In the genomic region with DNA sequence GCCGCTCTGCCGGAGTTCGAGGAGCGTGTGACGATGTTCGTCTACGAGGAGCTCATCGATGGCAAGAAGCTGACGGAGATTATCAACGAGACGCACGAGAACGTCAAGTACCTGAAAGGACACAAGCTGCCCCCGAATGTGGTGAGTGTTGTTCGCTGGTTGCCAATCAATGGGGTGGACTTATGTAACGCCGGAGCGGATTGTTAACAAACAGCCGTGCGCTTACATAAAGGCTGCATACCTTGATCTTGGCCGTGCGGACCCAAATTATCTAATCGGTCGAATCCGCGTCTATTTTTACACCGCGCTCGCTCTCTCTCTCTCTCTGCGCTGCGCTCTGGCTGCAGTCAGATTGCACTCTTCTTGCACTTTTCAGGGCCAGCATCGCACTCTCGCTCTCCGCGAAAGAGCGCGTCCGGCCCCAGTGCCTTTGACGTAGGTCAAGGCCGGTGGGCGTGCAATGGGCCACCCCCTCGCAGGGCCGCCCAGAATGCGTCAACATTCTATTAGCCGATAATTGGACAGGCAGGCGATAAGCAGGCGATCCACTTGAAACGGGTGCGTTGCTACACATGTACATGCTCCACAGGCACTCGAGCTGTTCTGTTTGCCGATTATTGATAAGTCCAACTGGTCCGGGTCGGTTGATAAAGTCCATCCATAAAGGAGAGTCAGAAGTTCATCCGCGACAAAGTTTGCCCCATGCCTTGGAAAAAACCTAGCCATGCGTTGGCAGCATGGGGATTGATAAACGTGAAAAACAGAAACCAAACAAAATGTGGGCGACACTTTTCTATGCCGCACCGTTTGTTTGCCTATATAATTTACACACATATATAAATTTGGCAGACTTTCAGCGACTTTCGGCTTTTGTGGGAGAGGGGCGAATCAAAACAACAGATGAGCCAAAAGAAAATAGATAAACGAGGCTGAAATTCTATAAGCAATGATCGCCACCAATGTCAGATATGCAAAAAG, we compare ENCODE assay signal across 1 fruit fly cellular context.
TF ChIP-seq lines count a peak whose summit lies in the region.

No protein-coding gene starts in this region.

TF ChIP-seq in whole organism, embryonic, 481 proteins besides CTCF, POLR2A, EP300 and RAD21 (continued from another document and continues in another):
- TF ChIP-seq CG13123 (GFP tag; optimal IDR thresholded peaks at IDR 0.05; lab: Kevin White, UChicago), result no peak
- TF ChIP-seq knrl (GFP tag; IDR thresholded peaks at IDR 0.05; lab: Robert Waterston, UW; ENCODE audit: partially characterized antibody), result no peak
- no peak for TF ChIP-seq lbe (GFP tag; optimal IDR thresholded peaks at IDR 0.05; lab: Kevin White, UChicago)
- TF ChIP-seq CG14014 (GFP tag; IDR thresholded peaks at IDR 0.05; lab: Robert Waterston, UW), result 0 out of 2 replicates have a peak, but pooled peaks have one; percentile 5
- TF ChIP-seq HmgD (GFP tag; optimal IDR thresholded peaks at IDR 0.05; lab: Kevin White, UChicago), result no peak
- no peak for TF ChIP-seq Hr3 (GFP tag; optimal IDR thresholded peaks at IDR 0.05; lab: Kevin White, UChicago)
- peak; percentile 97 for TF ChIP-seq grn (GFP tag; optimal IDR thresholded peaks at IDR 0.05; lab: Kevin White, UChicago)
- TF ChIP-seq crol (GFP tag; IDR thresholded peaks at IDR 0.05; lab: Robert Waterston, UW), result peak; percentile 56; the same call in 1 of the 2 replicates
- TF ChIP-seq schlank (tag; optimal IDR thresholded peaks at IDR 0.05; lab: Kevin White, UChicago), result no peak
- TF ChIP-seq zfh2 (GFP tag; optimal IDR thresholded peaks at IDR 0.05; lab: Kevin White, UChicago), result no peak
- no peak for TF ChIP-seq ssp (GFP tag; IDR thresholded peaks at IDR 0.05; lab: Robert Waterston, UW)
- no peak for TF ChIP-seq Optix (GFP tag; IDR thresholded peaks at IDR 0.05; lab: Robert Waterston, UW)
- no peak for TF ChIP-seq Bgb (GFP tag; IDR thresholded peaks at IDR 0.05; lab: Robert Waterston, UW; ENCODE audit: partially characterized antibody)
- no peak for TF ChIP-seq CG3726 (GFP tag; IDR thresholded peaks at IDR 0.05; lab: Robert Waterston, UW)
- no peak for TF ChIP-seq CG12391 (tag; optimal IDR thresholded peaks at IDR 0.05; lab: Kevin White, UChicago)
- TF ChIP-seq Max (GFP tag; optimal IDR thresholded peaks at IDR 0.05; lab: Kevin White, UChicago), result no peak
- TF ChIP-seq CG9727 (GFP tag; optimal IDR thresholded peaks at IDR 0.05; lab: Kevin White, UChicago), result no peak
- TF ChIP-seq CG17568 (GFP tag; optimal IDR thresholded peaks at IDR 0.05; lab: Kevin White, UChicago), result no peak
- TF ChIP-seq Rx (GFP tag; IDR thresholded peaks at IDR 0.05; lab: Robert Waterston, UW), result no peak
- no peak for TF ChIP-seq CrebB (tag; optimal IDR thresholded peaks at IDR 0.05; lab: Kevin White, UChicago)
- TF ChIP-seq Dp (GFP tag; optimal IDR thresholded peaks at IDR 0.05; lab: Kevin White, UChicago), result no peak
- TF ChIP-seq zfh1 (GFP tag; IDR thresholded peaks at IDR 0.05; lab: Robert Waterston, UW), result 0 out of 3 replicates have a peak, but pooled peaks have one; percentile 34
- TF ChIP-seq klu (GFP tag; IDR thresholded peaks at IDR 0.05; lab: Robert Waterston, UW), result 0 out of 2 replicates have a peak, but pooled peaks have one; percentile 19
- TF ChIP-seq pita (GFP tag; optimal IDR thresholded peaks at IDR 0.05; lab: Kevin White, UChicago), result no peak
- peak; percentile 13 for TF ChIP-seq shn (GFP tag; optimal IDR thresholded peaks at IDR 0.05; lab: Kevin White, UChicago)
- peak in 1 of 2 experiments; percentile 98 for TF ChIP-seq Pdp1 (GFP tag; optimal IDR thresholded peaks at IDR 0.05; lab: Kevin White, UChicago)
- no peak for TF ChIP-seq scrt (GFP tag; optimal IDR thresholded peaks at IDR 0.05; lab: Kevin White, UChicago)
- TF ChIP-seq Ada2b (GFP tag; IDR thresholded peaks at IDR 0.05; lab: Robert Waterston, UW), result no peak
- no peak for TF ChIP-seq Dip3 (GFP tag; optimal IDR thresholded peaks at IDR 0.05; lab: Kevin White, UChicago)
- peak; percentile 47 for TF ChIP-seq CG1832 (GFP tag; optimal IDR thresholded peaks at IDR 0.05; lab: Kevin White, UChicago)
- TF ChIP-seq Lhr (GFP tag; optimal IDR thresholded peaks at IDR 0.05; lab: Kevin White, UChicago), result no peak
- no peak for TF ChIP-seq chif (GFP tag; optimal IDR thresholded peaks at IDR 0.05; lab: Kevin White, UChicago)
- TF ChIP-seq gt (GFP tag; IDR thresholded peaks at IDR 0.05; lab: Robert Waterston, UW), result no peak
- no peak for TF ChIP-seq CG8924 (tag; optimal IDR thresholded peaks at IDR 0.05; lab: Kevin White, UChicago)
- no peak for TF ChIP-seq CG17385 (GFP tag; optimal IDR thresholded peaks at IDR 0.05; lab: Kevin White, UChicago)
- no peak for TF ChIP-seq gcm (GFP tag; optimal IDR thresholded peaks at IDR 0.05; lab: Kevin White, UChicago)
- no peak for TF ChIP-seq CG7839 (tag; optimal IDR thresholded peaks at IDR 0.05; lab: Kevin White, UChicago)
- no peak for TF ChIP-seq CG12104 (GFP tag; optimal IDR thresholded peaks at IDR 0.05; lab: Kevin White, UChicago)
- TF ChIP-seq CG4360 (GFP tag; IDR thresholded peaks at IDR 0.05; lab: Robert Waterston, UW), result no peak
- TF ChIP-seq CG10462 (GFP tag; optimal IDR thresholded peaks at IDR 0.05; lab: Kevin White, UChicago), result no peak
- TF ChIP-seq ems (GFP tag; optimal IDR thresholded peaks at IDR 0.05; lab: Kevin White, UChicago), result no peak
- no peak for TF ChIP-seq CG16863 (GFP tag; optimal IDR thresholded peaks at IDR 0.05; lab: Kevin White, UChicago)
- peak; percentile 43; the same call in 1 of the 2 replicates for TF ChIP-seq bowl (GFP tag; IDR thresholded peaks at IDR 0.05; lab: Robert Waterston, UW)
- TF ChIP-seq caup (GFP tag; optimal IDR thresholded peaks at IDR 0.05; lab: Kevin White, UChicago; ENCODE audit: severe bottlenecking), result peak; percentile 39
- TF ChIP-seq ase (GFP tag; IDR thresholded peaks at IDR 0.05; lab: Robert Waterston, UW), result no peak
- TF ChIP-seq bcd (GFP tag; optimal IDR thresholded peaks at IDR 0.05; lab: Kevin White, UChicago), result no peak
- no peak for TF ChIP-seq CG14667 (GFP tag; IDR thresholded peaks at IDR 0.05; lab: Robert Waterston, UW)
- TF ChIP-seq CG11093 (GFP tag; IDR thresholded peaks at IDR 0.05; lab: Robert Waterston, UW), result no peak
- TF ChIP-seq slou (GFP tag; optimal IDR thresholded peaks at IDR 0.05; lab: Kevin White, UChicago), result no peak
- TF ChIP-seq CG9215 (GFP tag; IDR thresholded peaks at IDR 0.05; lab: Robert Waterston, UW), result no peak
- no peak for TF ChIP-seq CG9797 (GFP tag; optimal IDR thresholded peaks at IDR 0.05; lab: Kevin White, UChicago)
- TF ChIP-seq E2f2 (GFP tag; IDR thresholded peaks at IDR 0.05; lab: Robert Waterston, UW), result peak; percentile 38; the same call in 1 of the 2 replicates
- TF ChIP-seq slp2 (GFP tag; optimal IDR thresholded peaks at IDR 0.05; lab: Kevin White, UChicago), result no peak
- TF ChIP-seq Hmx (GFP tag; optimal IDR thresholded peaks at IDR 0.05; lab: Kevin White, UChicago), result no peak
- TF ChIP-seq NfI (GFP tag; optimal IDR thresholded peaks at IDR 0.05; lab: Kevin White, UChicago), result no peak
- TF ChIP-seq amos (GFP tag; IDR thresholded peaks at IDR 0.05; lab: Robert Waterston, UW; ENCODE audit: partially characterized antibody), result no peak
- peak; percentile 96 for TF ChIP-seq ftz-f1 (GFP tag; optimal IDR thresholded peaks at IDR 0.05; lab: Kevin White, UChicago)
- no peak for TF ChIP-seq CG7786 (GFP tag; optimal IDR thresholded peaks at IDR 0.05; lab: Kevin White, UChicago)
- no peak for TF ChIP-seq lilli (GFP tag; optimal IDR thresholded peaks at IDR 0.05; lab: Kevin White, UChicago)
- TF ChIP-seq oc (tag; optimal IDR thresholded peaks at IDR 0.05; lab: Kevin White, UChicago), result no peak
- TF ChIP-seq org-1 (GFP tag; optimal IDR thresholded peaks at IDR 0.05; lab: Kevin White, UChicago), result no peak
- TF ChIP-seq ind (GFP tag; optimal IDR thresholded peaks at IDR 0.05; lab: Kevin White, UChicago), result no peak
- TF ChIP-seq dan (GFP tag; IDR thresholded peaks at IDR 0.05; lab: Robert Waterston, UW), result no peak
- TF ChIP-seq CG8944 (GFP tag; optimal IDR thresholded peaks at IDR 0.05; lab: Kevin White, UChicago), result no peak
- TF ChIP-seq pho (GFP tag; optimal IDR thresholded peaks at IDR 0.05; lab: Kevin White, UChicago), result no peak
- TF ChIP-seq CG1603 (tag; optimal IDR thresholded peaks at IDR 0.05; lab: Kevin White, UChicago), result no peak
- no peak for TF ChIP-seq fru (optimal IDR thresholded peaks at IDR 0.05; lab: Kevin White, UChicago)
- no peak for TF ChIP-seq CG15073 (GFP tag; optimal IDR thresholded peaks at IDR 0.05; lab: Kevin White, UChicago)
- no peak for TF ChIP-seq cg (GFP tag; optimal IDR thresholded peaks at IDR 0.05; lab: Kevin White, UChicago)
- TF ChIP-seq ranshi (GFP tag; IDR thresholded peaks at IDR 0.05; lab: Robert Waterston, UW), result peak; percentile 25; the same call in 1 of the 2 replicates
- peak; percentile 50; the same call in 2 of the 4 replicates for TF ChIP-seq Dll (GFP tag; IDR thresholded peaks at IDR 0.05; lab: Robert Waterston, UW; ENCODE audit: partially characterized antibody)
- no peak for TF ChIP-seq ac (GFP tag; optimal IDR thresholded peaks at IDR 0.05; lab: Kevin White, UChicago)
- TF ChIP-seq CG6689 (GFP tag; IDR thresholded peaks at IDR 0.05; lab: Robert Waterston, UW), result no peak
- TF ChIP-seq her (GFP tag; optimal IDR thresholded peaks at IDR 0.05; lab: Kevin White, UChicago), result no peak
- peak; percentile 81; the same call in 1 of the 4 replicates for TF ChIP-seq chinmo (GFP tag; IDR thresholded peaks at IDR 0.05; lab: Robert Waterston, UW; ENCODE audit: partially characterized antibody)
- no peak for TF ChIP-seq CG8765 (GFP tag; IDR thresholded peaks at IDR 0.05; lab: Robert Waterston, UW)
- no peak for TF ChIP-seq ttk (GFP tag; IDR thresholded peaks at IDR 0.05; lab: Robert Waterston, UW)
- no peak for TF ChIP-seq CG6272 (GFP tag; IDR thresholded peaks at IDR 0.05; lab: Robert Waterston, UW)
- no peak for TF ChIP-seq CG11695 (GFP tag; IDR thresholded peaks at IDR 0.05; lab: Robert Waterston, UW)
- no peak for TF ChIP-seq CG3163 (GFP tag; optimal IDR thresholded peaks at IDR 0.05; lab: Kevin White, UChicago)
- TF ChIP-seq Oaz (GFP tag; IDR thresholded peaks at IDR 0.05; lab: Robert Waterston, UW), result no peak
- no peak for TF ChIP-seq cas (GFP tag; IDR thresholded peaks at IDR 0.05; lab: Robert Waterston, UW)
- no peak for TF ChIP-seq CG1024 (GFP tag; IDR thresholded peaks at IDR 0.05; lab: Robert Waterston, UW)
- no peak for TF ChIP-seq CG30020 (tag; optimal IDR thresholded peaks at IDR 0.05; lab: Kevin White, UChicago)
- TF ChIP-seq CG12769 (tag; optimal IDR thresholded peaks at IDR 0.05; lab: Kevin White, UChicago), result peak; percentile 57
- TF ChIP-seq fd64A (GFP tag; optimal IDR thresholded peaks at IDR 0.05; lab: Kevin White, UChicago), result peak; percentile 21
- no peak for TF ChIP-seq BEAF-32 (GFP tag; optimal IDR thresholded peaks at IDR 0.05; lab: Kevin White, UChicago)
- TF ChIP-seq CG8478 (optimal IDR thresholded peaks at IDR 0.05; lab: Kevin White, UChicago), result no peak
- no peak for TF ChIP-seq Drgx (GFP tag; IDR thresholded peaks at IDR 0.05; lab: Robert Waterston, UW)
- no peak for TF ChIP-seq CG12299 (tag; optimal IDR thresholded peaks at IDR 0.05; lab: Kevin White, UChicago)
- no peak for TF ChIP-seq bab2 (GFP tag; optimal IDR thresholded peaks at IDR 0.05; lab: Kevin White, UChicago)
- TF ChIP-seq Mad (GFP tag; optimal IDR thresholded peaks at IDR 0.05; lab: Kevin White, UChicago), result no peak
- TF ChIP-seq CG8388 (GFP tag; optimal IDR thresholded peaks at IDR 0.05; lab: Kevin White, UChicago), result no peak
- TF ChIP-seq prd (optimal IDR thresholded peaks at IDR 0.05; lab: Kevin White, UChicago), result no peak
- TF ChIP-seq prd (GFP tag; IDR thresholded peaks at IDR 0.05; lab: Robert Waterston, UW), result no peak
- TF ChIP-seq D19B (GFP tag; optimal IDR thresholded peaks at IDR 0.05; lab: Kevin White, UChicago), result no peak
- peak; percentile 67 for TF ChIP-seq yki (optimal IDR thresholded peaks at IDR 0.05; lab: Kevin White, UChicago)
- TF ChIP-seq CG13624 (GFP tag; optimal IDR thresholded peaks at IDR 0.05; lab: Kevin White, UChicago), result peak; percentile 39
- TF ChIP-seq zen2 (GFP tag; IDR thresholded peaks at IDR 0.05; lab: Robert Waterston, UW; ENCODE audit: partially characterized antibody), result peak; percentile 53; the same call in 2 of the 3 replicates
- no peak for TF ChIP-seq dmrt99B (tag; optimal IDR thresholded peaks at IDR 0.05; lab: Kevin White, UChicago)
- TF ChIP-seq esg (GFP tag; conservative IDR thresholded peaks at IDR 0.05; lab: Robert Waterston, UW), result no peak
- no peak for TF ChIP-seq CG11247 (GFP tag; IDR thresholded peaks at IDR 0.05; lab: Robert Waterston, UW)
- no peak for TF ChIP-seq CG17328 (GFP tag; IDR thresholded peaks at IDR 0.05; lab: Robert Waterston, UW)
- peak; percentile 34 for TF ChIP-seq Dad (GFP tag; optimal IDR thresholded peaks at IDR 0.05; lab: Kevin White, UChicago)
- no peak for TF ChIP-seq CG2202 (tag; optimal IDR thresholded peaks at IDR 0.05; lab: Kevin White, UChicago)
- TF ChIP-seq crp (GFP tag; optimal IDR thresholded peaks at IDR 0.05; lab: Kevin White, UChicago), result no peak
- no peak for TF ChIP-seq jing (GFP tag; optimal IDR thresholded peaks at IDR 0.05; lab: Kevin White, UChicago)
- no peak for TF ChIP-seq CG3847 (GFP tag; IDR thresholded peaks at IDR 0.05; lab: Robert Waterston, UW)
- TF ChIP-seq stwl (tag; optimal IDR thresholded peaks at IDR 0.05; lab: Kevin White, UChicago), result no peak
- no peak for TF ChIP-seq CG2199 (GFP tag; IDR thresholded peaks at IDR 0.05; lab: Robert Waterston, UW)
- TF ChIP-seq Atf-2 (GFP tag; optimal IDR thresholded peaks at IDR 0.05; lab: Kevin White, UChicago), result no peak
- TF ChIP-seq CG1233 (GFP tag; optimal IDR thresholded peaks at IDR 0.05; lab: Kevin White, UChicago), result no peak
- no peak for TF ChIP-seq CG18619 (GFP tag; optimal IDR thresholded peaks at IDR 0.05; lab: Kevin White, UChicago)
- TF ChIP-seq CG8290 (GFP tag; optimal IDR thresholded peaks at IDR 0.05; lab: Kevin White, UChicago), result no peak
- no peak for TF ChIP-seq CG8290 (tag; optimal IDR thresholded peaks at IDR 0.05; lab: Kevin White, UChicago)
- peak; percentile 21; the same call in 1 of the 2 replicates for TF ChIP-seq sob (GFP tag; IDR thresholded peaks at IDR 0.05; lab: Robert Waterston, UW)
- TF ChIP-seq CG14965 (GFP tag; optimal IDR thresholded peaks at IDR 0.05; lab: Kevin White, UChicago; ENCODE audit: borderline replicate concordance), result no peak
- TF ChIP-seq Dfd (GFP tag; optimal IDR thresholded peaks at IDR 0.05; lab: Kevin White, UChicago), result no peak
- TF ChIP-seq BtbVII (GFP tag; optimal IDR thresholded peaks at IDR 0.05; lab: Kevin White, UChicago), result no peak
- TF ChIP-seq Deaf1 (tag; optimal IDR thresholded peaks at IDR 0.05; lab: Kevin White, UChicago), result no peak
- TF ChIP-seq chm (GFP tag; IDR thresholded peaks at IDR 0.05; lab: Robert Waterston, UW), result peak; percentile 76; the same call in 1 of the 2 replicates
- TF ChIP-seq btn (GFP tag; optimal IDR thresholded peaks at IDR 0.05; lab: Kevin White, UChicago), result no peak
- TF ChIP-seq Meics (GFP tag; optimal IDR thresholded peaks at IDR 0.05; lab: Kevin White, UChicago), result no peak
